Worm (Caenorhabditis elegans): ENCODE data around the gene Y59C2A.3.

DNA sequence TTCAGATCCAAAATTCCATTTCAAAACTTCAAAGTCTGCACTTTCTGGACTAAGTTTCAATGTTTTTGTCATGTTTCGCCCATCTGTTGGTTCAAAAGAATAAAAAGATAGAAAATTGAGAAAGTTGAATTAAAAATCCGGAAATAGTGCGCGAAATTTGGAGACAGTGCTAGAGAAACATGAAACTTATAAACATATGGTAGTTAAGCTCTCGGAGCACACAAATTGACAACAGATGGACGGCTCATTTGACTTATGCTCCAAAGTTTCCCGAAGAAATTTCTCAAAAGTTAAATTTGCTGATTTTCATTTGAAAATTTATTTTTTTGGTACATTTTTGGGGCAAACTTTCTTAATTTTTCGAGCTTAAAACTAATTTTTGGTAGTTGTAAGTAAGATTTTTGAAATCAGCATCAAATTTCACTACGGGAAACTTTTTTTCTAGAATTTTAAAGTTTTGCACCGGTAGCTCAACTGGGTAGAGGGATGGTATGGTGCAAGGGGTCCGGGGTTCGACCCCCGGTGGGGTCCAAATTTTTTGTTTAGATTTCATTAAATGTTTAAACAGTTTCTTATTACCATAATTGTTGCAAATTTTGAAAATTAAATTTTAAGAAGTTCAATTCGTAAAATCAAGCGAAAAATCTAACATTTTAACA, 13.5 kb downstream of the Y59C2A.3 start:
- TF ChIP-seq unc-130 (GFP tag; optimal IDR thresholded peaks at IDR 0.05) (no peak), aptf-2 (GFP tag; conservative IDR thresholded peaks at IDR 0.05) (no peak), pha-4 (tag; optimal IDR thresholded peaks at IDR 0.05) (no peak), hmg-20 (GFP tag; IDR thresholded peaks at IDR 0.05) (no peak), cebp-2 (GFP tag; IDR thresholded peaks at IDR 0.05) (no peak)

Data from whole organism, young adult.